Fruit fly (Drosophila melanogaster) whole organism, embryonic: ENCODE results near the gene CG32388.
A peak's percentile ranks its signal among the peaks of the same experiment; 100 is the strongest.

Source experiments
- Adf1 ChIP-seq: fragments of 200-800 bp; sonication (Bioruptor generic); IDR thresholded peaks from 2 replicates; pipeline ENCODE4 v1.3.6; 2022; ENCODE audit warnings: missing biosample characterization, missing genetic modification characterization
- BEAF-32 ChIP-seq: fragments of 200-800 bp; sonication (Bioruptor generic); optimal IDR thresholded peaks from 3 replicates; lab custom pipeline; 2017; ENCODE audit warnings: missing biosample characterization, missing genetic modification characterization, mild to moderate bottlenecking, moderate library complexity, missing genetic modification reagents
- C15 ChIP-seq: fragments of 200-800 bp; sonication (Bioruptor generic); IDR thresholded peaks from 3 replicates; pipeline ENCODE4 v1.3.6; 2022; ENCODE audit warnings: missing biosample characterization, missing genetic modification characterization
- CG10366 ChIP-seq: fragments of 200-800 bp; sonication (Bioruptor generic); IDR thresholded peaks from 2 replicates; pipeline ENCODE4 v1.3.6; 2022; ENCODE audit warnings: missing biosample characterization, missing genetic modification characterization
- CG11504 ChIP-seq: fragments of 200-800 bp; sonication (Bioruptor generic); optimal IDR thresholded peaks from 3 replicates; lab custom pipeline; 2019; ENCODE audit warnings: missing biosample characterization, mild to moderate bottlenecking, missing genetic modification characterization, moderate library complexity
- CG13424 ChIP-seq: fragments of 200-800 bp; sonication (Bioruptor generic); optimal IDR thresholded peaks from 2 replicates; lab custom pipeline; 2019; ENCODE audit warnings: missing biosample characterization, mild to moderate bottlenecking, missing genetic modification characterization, moderate library complexity
- CG14441 ChIP-seq: fragments of 200-800 bp; sonication (Bioruptor generic); IDR thresholded peaks from 2 replicates; pipeline ENCODE4 v1.3.6; 2022; ENCODE audit warnings: missing biosample characterization, missing genetic modification characterization
- CG16813 ChIP-seq: fragments of 200-800 bp; sonication (Bioruptor generic); IDR thresholded peaks from 3 replicates; pipeline ENCODE4 v1.3.6; 2022; ENCODE audit warnings: missing biosample characterization, missing genetic modification characterization; ENCODE audit not compliant: partially characterized antibody
- CG17612 ChIP-seq: fragments of 200-800 bp; sonication (Bioruptor generic); IDR thresholded peaks from 2 replicates; pipeline ENCODE4 v1.3.6; 2022; ENCODE audit warnings: missing biosample characterization, missing genetic modification characterization
- CG2199 ChIP-seq: fragments of 200-800 bp; sonication (Bioruptor generic); IDR thresholded peaks from 3 replicates; pipeline ENCODE4 v1.3.6; 2022; ENCODE audit warnings: missing biosample characterization, missing genetic modification characterization
- CG34422 ChIP-seq: fragments of 200-800 bp; sonication (Bioruptor generic); IDR thresholded peaks from 3 replicates; pipeline ENCODE4 v1.3.6; 2022; ENCODE audit warnings: missing biosample characterization, missing genetic modification characterization
- CG4820 ChIP-seq: fragments of 200-800 bp; sonication (Bioruptor generic); optimal IDR thresholded peaks from 3 replicates; lab custom pipeline; 2016; ENCODE audit warnings: missing biosample characterization, missing genetic modification characterization
- CG5953 ChIP-seq: fragments of 200-800 bp; sonication (Bioruptor generic); IDR thresholded peaks from 2 replicates; pipeline ENCODE4 v1.3.6; 2022; ENCODE audit warnings: missing biosample characterization, missing genetic modification characterization
- CG6175 ChIP-seq: fragments of 200-800 bp; sonication (Bioruptor generic); IDR thresholded peaks from 3 replicates; pipeline ENCODE4 v1.3.6; 2022; ENCODE audit warnings: missing biosample characterization, missing genetic modification characterization
- CG6854 ChIP-seq: fragments of 200-800 bp; sonication (Bioruptor generic); optimal IDR thresholded peaks from 3 replicates; lab custom pipeline; 2017; ENCODE audit warnings: missing biosample characterization, mild to moderate bottlenecking, missing genetic modification characterization
- CG8281 ChIP-seq: fragments of 200-800 bp; sonication (Bioruptor generic); optimal IDR thresholded peaks from 2 replicates; lab custom pipeline; 2018; ENCODE audit warnings: missing biosample characterization, mild to moderate bottlenecking, missing genetic modification characterization, moderate library complexity
- CG9609 ChIP-seq: fragments of 200-800 bp; sonication (Bioruptor generic); optimal IDR thresholded peaks from 3 replicates; lab custom pipeline; 2016; ENCODE audit warnings: missing biosample characterization, missing genetic modification characterization
- CG9876 ChIP-seq: fragments of 200-800 bp; sonication (Bioruptor generic); optimal IDR thresholded peaks from 2 replicates; lab custom pipeline; 2016; ENCODE audit warnings: missing biosample characterization, missing genetic modification characterization
- CoRest ChIP-seq: fragments of 200-800 bp; sonication (Bioruptor generic); optimal IDR thresholded peaks from 3 replicates; lab custom pipeline; 2018; ENCODE audit warnings: missing biosample characterization, mild to moderate bottlenecking, missing genetic modification characterization, moderate library complexity
- Deaf1 ChIP-seq: fragments of 200-800 bp; optimal IDR thresholded peaks from 3 replicates; lab custom pipeline; 2019; ENCODE audit warnings: missing biosample characterization, mild to moderate bottlenecking, missing genetic modification characterization, moderate library complexity
- E2f1 ChIP-seq: fragments of 200-800 bp; sonication (Bioruptor generic); IDR thresholded peaks from 2 replicates; pipeline ENCODE4 v1.3.6; 2022; ENCODE audit warnings: missing biosample characterization, missing genetic modification characterization
- Ets65A ChIP-seq: fragments of 200-800 bp; sonication (Bioruptor generic); peaks from one replicate; lab custom pipeline; 2016; ENCODE audit warnings: missing biosample characterization, missing genetic modification characterization
- GATAe ChIP-seq: fragments of 200-800 bp; sonication (Bioruptor generic); conservative IDR thresholded peaks from 2 replicates; pipeline ENCODE4 v1.3.6; 2022; ENCODE audit warnings: missing biosample characterization, missing genetic modification characterization
- Gsc ChIP-seq: fragments of 200-800 bp; sonication (Bioruptor generic); IDR thresholded peaks from 2 replicates; pipeline ENCODE4 v1.3.6; 2022; ENCODE audit warnings: missing biosample characterization, missing genetic modification characterization
- HmgD ChIP-seq: fragments of 200-800 bp; sonication (Bioruptor generic); optimal IDR thresholded peaks from 3 replicates; lab custom pipeline; 2016; ENCODE audit warnings: missing biosample characterization, missing genetic modification characterization
- Lpt ChIP-seq: fragments of >200 bp; optimal IDR thresholded peaks from 2 replicates; lab custom pipeline; 2018; ENCODE audit warnings: missing biosample characterization, missing genetic modification characterization
- MBD-R2 ChIP-seq: fragments of 200-800 bp; sonication (Bioruptor generic); IDR thresholded peaks from 2 replicates; pipeline ENCODE4 v1.3.6; 2022; ENCODE audit warnings: missing biosample characterization, missing genetic modification characterization
- Mrtf ChIP-seq: fragments of 200-800 bp; sonication (Bioruptor generic); IDR thresholded peaks from 3 replicates; pipeline ENCODE4 v1.3.6; 2022; ENCODE audit warnings: missing biosample characterization, missing genetic modification characterization
- Pdp1 ChIP-seq, 2 experiments: fragments of 200-800 bp; sonication (Bioruptor generic); optimal IDR thresholded peaks; 3 replicates each; lab custom pipeline; 2016; ENCODE audit warnings: missing biosample characterization in 2 of 2, missing genetic modification characterization in 2 of 2, mild to moderate bottlenecking in 1 of 2, moderate library complexity in 1 of 2
- Sin3A ChIP-seq: fragments of >200 bp; optimal IDR thresholded peaks from 2 replicates; lab custom pipeline; 2018
- Sry-β ChIP-seq: fragments of 200-800 bp; sonication (Bioruptor generic); optimal IDR thresholded peaks from 2 replicates; lab custom pipeline; 2018; ENCODE audit warnings: missing biosample characterization, mild to moderate bottlenecking, missing genetic modification characterization, moderate library complexity
- Stat92E ChIP-seq, 3 experiments: fragments of >200 bp in 2 of 3; fragments of 200-800 bp in 1 of 3; sonication (Bioruptor generic) in 1 of 3; optimal IDR thresholded peaks; 2 replicates each; lab custom pipeline; 2017 to 2019; ENCODE audit warnings: missing biosample characterization in 3 of 3, missing genetic modification characterization in 3 of 3, mild to moderate bottlenecking in 1 of 3, moderate library complexity in 1 of 3
- bbx ChIP-seq: fragments of 200-800 bp; sonication (Bioruptor generic); IDR thresholded peaks from 2 replicates; pipeline ENCODE4 v1.3.6; 2022; ENCODE audit warnings: missing biosample characterization, missing genetic modification characterization; ENCODE audit not compliant: partially characterized antibody
- cas ChIP-seq: fragments of 200-800 bp; sonication (Bioruptor generic); IDR thresholded peaks from 2 replicates; pipeline ENCODE4 v1.3.6; 2022; ENCODE audit warnings: missing biosample characterization, missing genetic modification characterization
- ci ChIP-seq: fragments of 200-800 bp; sonication (Bioruptor generic); IDR thresholded peaks from 3 replicates; pipeline ENCODE4 v1.3.6; 2022; ENCODE audit warnings: missing biosample characterization, missing genetic modification characterization
- crol ChIP-seq: fragments of 200-800 bp; sonication (Bioruptor generic); IDR thresholded peaks from 2 replicates; pipeline ENCODE4 v1.3.6; 2022; ENCODE audit warnings: missing biosample characterization, missing genetic modification characterization
- exex ChIP-seq: fragments of 200-800 bp; sonication (Bioruptor generic); optimal IDR thresholded peaks from 4 replicates; lab custom pipeline; 2018; ENCODE audit warnings: missing biosample characterization, mild to moderate bottlenecking, missing genetic modification characterization, moderate library complexity
- fu2 ChIP-seq: fragments of 200-800 bp; sonication (Bioruptor generic); optimal IDR thresholded peaks from 2 replicates; lab custom pipeline; 2016; ENCODE audit warnings: missing biosample characterization, missing genetic modification characterization
- jing ChIP-seq: fragments of 200-800 bp; sonication (Bioruptor generic); optimal IDR thresholded peaks from 2 replicates; lab custom pipeline; 2018; ENCODE audit warnings: missing biosample characterization, mild to moderate bottlenecking, missing genetic modification characterization
- onecut ChIP-seq: fragments of 200-800 bp; sonication (Bioruptor generic); IDR thresholded peaks from 2 replicates; pipeline ENCODE4 v1.3.6; 2022; ENCODE audit warnings: missing biosample characterization, missing genetic modification characterization
- pan ChIP-seq, 4 experiments: fragments of >200 bp in 3 of 4; fragments of 200-800 bp in 1 of 4; sonication (Bioruptor generic) in 1 of 4; optimal IDR thresholded peaks in 3 of 4; IDR thresholded peaks in 1 of 4; 2 replicates each; pipeline versions ENCODE4 v1.3.6 to Lab custom; 2017 to 2022; ENCODE audit warnings: missing biosample characterization in 2 of 4, missing genetic modification characterization in 2 of 4, mixed read lengths in 1 of 4
- pzg ChIP-seq: fragments of 200-800 bp; sonication (Bioruptor generic); optimal IDR thresholded peaks from 3 replicates; lab custom pipeline; 2018; ENCODE audit warnings: missing biosample characterization, mild to moderate bottlenecking, missing genetic modification characterization, moderate library complexity
- run ChIP-seq: fragments of 200-800 bp; sonication (Bioruptor generic); optimal IDR thresholded peaks from 3 replicates; lab custom pipeline; 2018; ENCODE audit warnings: missing biosample characterization, mild to moderate bottlenecking, missing genetic modification characterization
- sens-2 ChIP-seq: fragments of 200-800 bp; sonication (Bioruptor generic); IDR thresholded peaks from 2 replicates; pipeline ENCODE4 v1.3.6; 2022; ENCODE audit warnings: missing biosample characterization, missing genetic modification characterization
- sisA ChIP-seq: fragments of 200-800 bp; sonication (Bioruptor generic); IDR thresholded peaks from 2 replicates; pipeline ENCODE4 v1.3.6; 2022; ENCODE audit warnings: missing biosample characterization, missing genetic modification characterization
- ttk ChIP-seq: fragments of 200-800 bp; sonication (Bioruptor generic); IDR thresholded peaks from 2 replicates; pipeline ENCODE4 v2.1.2; 2022; ENCODE audit warnings: missing biosample characterization, missing genetic modification characterization
- twi ChIP-seq: fragments of 200-800 bp; optimal IDR thresholded peaks from 2 replicates; lab custom pipeline; 2019; ENCODE audit warnings: missing biosample characterization, mild to moderate bottlenecking, missing genetic modification characterization, moderate library complexity
- usp ChIP-seq: fragments of >200 bp; optimal IDR thresholded peaks from 2 replicates; lab custom pipeline; 2017; ENCODE audit warnings: missing biosample characterization, missing genetic modification characterization
- wdn ChIP-seq: fragments of 200-800 bp; sonication (Bioruptor generic); IDR thresholded peaks from 2 replicates; pipeline ENCODE4 v1.3.6; 2022; ENCODE audit warnings: missing biosample characterization, missing genetic modification characterization
- yki ChIP-seq: fragments of >200 bp; optimal IDR thresholded peaks from 3 replicates; lab custom pipeline; 2018
- z ChIP-seq: fragments of 200-800 bp; sonication (Bioruptor generic); IDR thresholded peaks from 3 replicates; pipeline ENCODE4 v1.3.6; 2022; ENCODE audit warnings: missing biosample characterization, missing genetic modification characterization

The CG32388 gene

dm6 chr3L:6961992-6962570 is 22.3 kb downstream of the CG32388 start (continued):
- no peak for TF ChIP-seq Stat92E (GFP tag; optimal IDR thresholded peaks at IDR 0.05; lab: Kevin White, UChicago)
- no peak for TF ChIP-seq twi (tag; lab: Kevin White, UChicago)
- no peak for TF ChIP-seq CG2199 (GFP tag; lab: Robert Waterston, UW)
- no peak for TF ChIP-seq usp (GFP tag; lab: Kevin White, UChicago)
- TF ChIP-seq Pdp1 (GFP tag; optimal IDR thresholded peaks at IDR 0.05; lab: Kevin White, UChicago): peak in 1 of 2 experiments; percentile 73
- no peak for TF ChIP-seq yki
- no peak for TF ChIP-seq CG11504 (tag; lab: Kevin White, UChicago)
- TF ChIP-seq CG9876 (GFP tag; lab: Kevin White, UChicago): no peak
- no peak for TF ChIP-seq CG6854 (GFP tag; lab: Kevin White, UChicago)
- no peak for TF ChIP-seq CG17612 (GFP tag; lab: Robert Waterston, UW)
- TF ChIP-seq run (tag; lab: Kevin White, UChicago): no peak
- no peak for TF ChIP-seq Deaf1
- no peak for TF ChIP-seq CG9609 (GFP tag; lab: Kevin White, UChicago)
- TF ChIP-seq Sin3A (lab: Kevin White, UChicago): no peak
- TF ChIP-seq sisA (GFP tag; lab: Robert Waterston, UW): no peak
- TF ChIP-seq sens-2 (GFP tag; lab: Robert Waterston, UW): no peak
- no peak for TF ChIP-seq Adf1
- no peak for TF ChIP-seq cas (GFP tag; lab: Robert Waterston, UW)
- TF ChIP-seq onecut: no peak
- no peak for TF ChIP-seq Gsc
- no peak for TF ChIP-seq CG4820
- no peak for TF ChIP-seq Sry-β (GFP tag; lab: Kevin White, UChicago)
- TF ChIP-seq CG13424 (tag; lab: Kevin White, UChicago): no peak
- no peak for TF ChIP-seq CG6175
- TF ChIP-seq Ets65A: peak; percentile 75
- no peak for TF ChIP-seq z
- TF ChIP-seq GATAe (GFP tag; lab: Robert Waterston, UW): no peak
- no peak for TF ChIP-seq jing (GFP tag; lab: Kevin White, UChicago)
- no peak for TF ChIP-seq fu2 (GFP tag; lab: Kevin White, UChicago)
- TF ChIP-seq exex (tag; lab: Kevin White, UChicago): peak; percentile 71
- TF ChIP-seq C15 (GFP tag; lab: Robert Waterston, UW): no peak
- TF ChIP-seq CG8281 (tag; lab: Kevin White, UChicago): no peak
- TF ChIP-seq, all 482 proteins: peak for 6

dm6 chr3L:6957753-6958420 is 26.5 kb downstream of the CG32388 start, which contains the start of the genes Uqcc1 and Surf1:
Uqcc1 (minus strand) TSS chr3L:6958108.
Surf1 (plus strand) TSS chr3L:6958346.
- TF ChIP-seq CG9876 (GFP tag; lab: Kevin White, UChicago): no peak
- TF ChIP-seq CG34422 (GFP tag; lab: Robert Waterston, UW): peak; percentile 13; the same call in 1 of the 3 replicates
- no peak for TF ChIP-seq Lpt (GFP tag; lab: Kevin White, UChicago)
- no peak for TF ChIP-seq fu2 (GFP tag; lab: Kevin White, UChicago)
- peak; percentile 35 for TF ChIP-seq pzg (GFP tag; lab: Kevin White, UChicago)
- TF ChIP-seq CG5953 (GFP tag; lab: Robert Waterston, UW): no peak
- TF ChIP-seq Sin3A (lab: Kevin White, UChicago): no peak
- no peak for TF ChIP-seq ci (GFP tag; lab: Robert Waterston, UW)
- TF ChIP-seq E2f1 (GFP tag; lab: Robert Waterston, UW): no peak
- TF ChIP-seq crol (GFP tag; lab: Robert Waterston, UW): no peak
- no peak for TF ChIP-seq ttk
- no peak for TF ChIP-seq CG14441 (GFP tag; lab: Robert Waterston, UW)
- TF ChIP-seq BEAF-32: peak; percentile 1
- TF ChIP-seq bbx (GFP tag; lab: Robert Waterston, UW): peak; percentile 68
- no peak for TF ChIP-seq CG10366 (GFP tag; lab: Robert Waterston, UW)
- no peak for TF ChIP-seq HmgD (GFP tag; lab: Kevin White, UChicago)
- peak; percentile 52; the same call in 1 of the 2 replicates for TF ChIP-seq MBD-R2 (GFP tag; lab: Robert Waterston, UW)
- TF ChIP-seq CoRest: no peak
- TF ChIP-seq Mrtf: no peak
- TF ChIP-seq wdn (GFP tag; lab: Robert Waterston, UW): no peak
- no peak for TF ChIP-seq CG16813 (GFP tag; lab: Robert Waterston, UW)
- no peak for TF ChIP-seq pan (optimal IDR thresholded peaks at IDR 0.05; lab: Kevin White, UChicago)
- no peak for TF ChIP-seq pan (GFP tag; optimal IDR thresholded peaks at IDR 0.05 in 1 of 2, IDR thresholded peaks at IDR 0.05 in 1 of 2)
